Worm (Caenorhabditis elegans) whole organism, L4 larva: ENCODE data around the gene F48G7.4.
A peak's percentile ranks its signal among the peaks of the same experiment; 100 is the strongest.

ENCODE experiments used
- D1046.2 ChIP-seq: fragments of 200-800 bp; sonication (Bioruptor generic); IDR thresholded peaks from 2 replicates; pipeline ENCODE4 v1.3.6; 2022; ENCODE audit warnings: missing genetic modification characterization, missing compliant biosample characterization
- F10B5.3 ChIP-seq: sonication (generic microtip); optimal IDR thresholded peaks from 2 replicates; lab custom pipeline; 2016; ENCODE audit warnings: mild to moderate bottlenecking, missing genetic modification characterization, missing compliant biosample characterization
- F26F4.8 ChIP-seq: fragments of 200-800 bp; sonication (Bioruptor generic); conservative IDR thresholded peaks from 2 replicates; pipeline ENCODE4 v1.3.6; 2022; ENCODE audit warnings: missing genetic modification characterization, missing compliant biosample characterization
- F44E2.7 ChIP-seq: fragments of 200-800 bp; sonication (Bioruptor generic); IDR thresholded peaks from 2 replicates; pipeline ENCODE4 v2.1.2; 2022; ENCODE audit warnings: missing genetic modification characterization, missing compliant biosample characterization
- T20F7.1 ChIP-seq: fragments of 200-800 bp; sonication (Bioruptor generic); optimal IDR thresholded peaks from 2 replicates; lab custom pipeline; 2018; ENCODE audit warnings: mild to moderate bottlenecking, missing genetic modification characterization, missing compliant biosample characterization
- Y5F2A.4 ChIP-seq: fragments of 200-800 bp; sonication (Bioruptor generic); optimal IDR thresholded peaks from 2 replicates; lab custom pipeline; 2018; ENCODE audit warnings: mild to moderate bottlenecking, missing genetic modification characterization, missing compliant biosample characterization
- aha-1 ChIP-seq: fragments of 150-350 bp; peaks from one replicate; lab custom pipeline; 2014; ENCODE audit warnings: missing biosample characterization, missing genetic modification characterization
- ama-1 ChIP-seq: fragments of 150-350 bp; optimal IDR thresholded peaks from 2 replicates; lab custom pipeline; 2014; ENCODE audit warnings: inconsistent platforms, mixed read lengths
- ceh-20 ChIP-seq: fragments of 200-800 bp; sonication (Bioruptor generic); IDR thresholded peaks from 2 replicates; pipeline ENCODE4 v1.3.6; 2022; ENCODE audit warnings: missing genetic modification reagents, missing genetic modification characterization, missing compliant biosample characterization
- ceh-44 ChIP-seq: fragments of 200-800 bp; sonication (Bioruptor generic); IDR thresholded peaks from 2 replicates; pipeline ENCODE4 v1.3.6; 2022; ENCODE audit warnings: missing genetic modification reagents, missing genetic modification characterization, missing compliant biosample characterization
- ces-1 ChIP-seq: fragments of 150-350 bp; sonication (generic microtip); optimal IDR thresholded peaks from 4 replicates; lab custom pipeline; 2014; ENCODE audit warnings: missing biosample characterization, missing genetic modification reagents, missing genetic modification characterization
- daf-12 ChIP-seq: fragments of 150-350 bp; optimal IDR thresholded peaks from 2 replicates; lab custom pipeline; 2014; ENCODE audit warnings: missing biosample characterization, missing genetic modification reagents, missing genetic modification characterization
- daf-16 ChIP-seq, 3 experiments: sonication (generic microtip); optimal IDR thresholded peaks; 2 replicates each; lab custom pipeline; 2016 to 2017; ENCODE audit warnings: missing genetic modification characterization in 3 of 3, missing genetic modification reagents in 3 of 3, mild to moderate bottlenecking in 2 of 3, missing compliant biosample characterization in 2 of 3, missing biosample characterization in 1 of 3, moderate library complexity in 1 of 3
- daf-8 ChIP-seq: fragments of 200-800 bp; sonication (Bioruptor generic); IDR thresholded peaks from 2 replicates; pipeline ENCODE4 v1.3.6; 2022; ENCODE audit warnings: missing genetic modification characterization, missing compliant biosample characterization
- dpl-1 ChIP-seq: fragments of 150-350 bp; optimal IDR thresholded peaks from 2 replicates; lab custom pipeline; 2014; ENCODE audit warnings: missing biosample characterization, missing genetic modification reagents, missing genetic modification characterization
- fkh-10 ChIP-seq: fragments of 150-350 bp; optimal IDR thresholded peaks from 2 replicates; lab custom pipeline; 2014; ENCODE audit warnings: missing biosample characterization, missing genetic modification reagents, missing genetic modification characterization
- fos-1 ChIP-seq: fragments of 150-350 bp; optimal IDR thresholded peaks from 2 replicates; lab custom pipeline; 2014; ENCODE audit warnings: missing biosample characterization, missing genetic modification characterization
- hif-1 ChIP-seq, 2 experiments: sonication (generic microtip); optimal IDR thresholded peaks; 2 replicates each; lab custom pipeline; 2016 to 2017; ENCODE audit warnings: missing compliant biosample characterization in 2 of 2, missing genetic modification characterization in 2 of 2, missing genetic modification reagents in 2 of 2, missing genotype in 2 of 2, mild to moderate bottlenecking in 1 of 2
- hlh-30 ChIP-seq: sonication (generic microtip); optimal IDR thresholded peaks from 2 replicates; lab custom pipeline; 2017; ENCODE audit warnings: antibody characterized with exemption, mild to moderate bottlenecking, missing genetic modification characterization, missing compliant biosample characterization; ENCODE audit not compliant: insufficient read depth
- hmg-1.1 ChIP-seq: fragments of 200-800 bp; sonication (Bioruptor generic); IDR thresholded peaks from 2 replicates; pipeline ENCODE4 v1.3.6; 2022; ENCODE audit warnings: missing genetic modification reagents, missing genetic modification characterization, missing compliant biosample characterization
- jun-1 ChIP-seq: fragments of 150-350 bp; optimal IDR thresholded peaks from 2 replicates; lab custom pipeline; 2014; ENCODE audit warnings: missing biosample characterization, missing genetic modification reagents, missing genetic modification characterization
- lin-39 ChIP-seq: fragments of 150-350 bp; optimal IDR thresholded peaks from 2 replicates; lab custom pipeline; 2014; ENCODE audit warnings: missing biosample characterization, missing genetic modification reagents, missing genetic modification characterization
- madf-9 ChIP-seq: fragments of 200-800 bp; sonication (Bioruptor generic); conservative IDR thresholded peaks from 2 replicates; pipeline ENCODE4 v1.3.6; 2022; ENCODE audit warnings: missing genetic modification reagents, missing genetic modification characterization, missing compliant biosample characterization
- mep-1 ChIP-seq: fragments of 150-350 bp; sonication (generic microtip); optimal IDR thresholded peaks from 3 replicates; lab custom pipeline; 2014; ENCODE audit warnings: missing biosample characterization, missing genetic modification characterization
- mxl-2 ChIP-seq: fragments of 200-800 bp; sonication (Bioruptor generic); conservative IDR thresholded peaks from 2 replicates; pipeline ENCODE4 v1.3.6; 2022; ENCODE audit warnings: missing genetic modification reagents, missing genetic modification characterization, missing compliant biosample characterization
- nhr-102 ChIP-seq: sonication (generic microtip); optimal IDR thresholded peaks from 2 replicates; lab custom pipeline; 2016; ENCODE audit warnings: mild to moderate bottlenecking, missing genetic modification characterization, moderate library complexity, missing compliant biosample characterization
- nhr-237 ChIP-seq: sonication (generic microtip); optimal IDR thresholded peaks from 2 replicates; lab custom pipeline; 2017; ENCODE audit warnings: missing biosample characterization, missing genetic modification characterization
- nhr-41 ChIP-seq: fragments of 200-800 bp; sonication (Bioruptor generic); IDR thresholded peaks from 2 replicates; pipeline ENCODE4 v1.3.6; 2022; ENCODE audit warnings: missing genetic modification reagents, missing genetic modification characterization, missing compliant biosample characterization
- nhr-76 ChIP-seq: fragments of 150-350 bp; optimal IDR thresholded peaks from 2 replicates; lab custom pipeline; 2014; ENCODE audit warnings: missing biosample characterization, missing genetic modification characterization
- pha-4 ChIP-seq, 2 experiments: fragments of 150-350 bp in 1 of 2; fragments of 200-800 bp in 1 of 2; sonication (Bioruptor generic) in 1 of 2; IDR thresholded peaks in 1 of 2; optimal IDR thresholded peaks in 1 of 2; 2 replicates each; pipeline versions ENCODE4 v1.3.6 to Lab custom; 2014 to 2022; ENCODE audit warnings: missing genetic modification characterization in 2 of 2, missing genetic modification reagents in 2 of 2, missing biosample characterization in 1 of 2, missing compliant biosample characterization in 1 of 2
- rbr-2 ChIP-seq: sonication (generic microtip); optimal IDR thresholded peaks from 2 replicates; lab custom pipeline; 2016; ENCODE audit warnings: missing genotype, missing genetic modification characterization, missing compliant biosample characterization
- skn-1 ChIP-seq: fragments of 150-350 bp; optimal IDR thresholded peaks from 2 replicates; lab custom pipeline; 2014; ENCODE audit warnings: missing biosample characterization, missing genetic modification characterization
- snpc-1.2 ChIP-seq: fragments of 200-800 bp; sonication (Bioruptor generic); IDR thresholded peaks from 2 replicates; pipeline ENCODE4 v1.3.6; 2022; ENCODE audit warnings: missing genetic modification reagents, missing genetic modification characterization, missing compliant biosample characterization
- spr-1 ChIP-seq: sonication (generic microtip); optimal IDR thresholded peaks from 2 replicates; lab custom pipeline; 2016; ENCODE audit warnings: mild to moderate bottlenecking, missing genetic modification characterization, missing compliant biosample characterization
- spr-3 ChIP-seq: fragments of 200-800 bp; sonication (Bioruptor generic); optimal IDR thresholded peaks from 2 replicates; lab custom pipeline; 2018; ENCODE audit warnings: mild to moderate bottlenecking, missing genetic modification characterization, missing compliant biosample characterization
- tra-1 ChIP-seq: fragments of 200-800 bp; sonication (Bioruptor generic); IDR thresholded peaks from 2 replicates; pipeline ENCODE4 v1.3.6; 2022; ENCODE audit warnings: missing genetic modification reagents, missing genetic modification characterization, missing compliant biosample characterization
- unc-39 ChIP-seq: sonication (generic microtip); optimal IDR thresholded peaks from 2 replicates; lab custom pipeline; 2017; ENCODE audit warnings: missing biosample characterization, missing genetic modification characterization
- unc-62 ChIP-seq, 3 experiments: fragments of 150-350 bp in 1 of 3; sonication (generic microtip); optimal IDR thresholded peaks in 2 of 3; peaks in 1 of 3; 1 replicate in 1 of 3; 2 replicates in 2 of 3; lab custom pipeline; 2014 to 2017; ENCODE audit warnings: missing biosample characterization in 3 of 3, missing genetic modification characterization in 3 of 3, missing genetic modification reagents in 3 of 3, missing genotype in 1 of 3
- ztf-11 ChIP-seq: fragments of 150-350 bp; optimal IDR thresholded peaks from 2 replicates; lab custom pipeline; 2014; ENCODE audit warnings: missing biosample characterization, missing genetic modification characterization
- ztf-7 ChIP-seq: fragments of 150-350 bp; optimal IDR thresholded peaks from 2 replicates; lab custom pipeline; 2014; ENCODE audit warnings: missing biosample characterization, missing genetic modification characterization

Gene F48G7.4

ce11 chrV:576918-577317 is 42.3 kb upstream of the F48G7.4 start:
- TF ChIP-seq unc-62 (GFP tag; optimal IDR thresholded peaks at IDR 0.05 in 1 of 2; lab: Kevin White, UChicago) (peak in 1 of 2 experiments; percentile 97), unc-62 (tag; optimal IDR thresholded peaks at IDR 0.05; lab: Kevin White, UChicago) (no peak), daf-16 (GFP tag; optimal IDR thresholded peaks at IDR 0.05; lab: Kevin White, UChicago) (no peak), daf-16 (tag; optimal IDR thresholded peaks at IDR 0.05; lab: Kevin White, UChicago) (no peak)
- TF ChIP-seq, all 104 proteins: peak for 1

- TF ChIP-seq nhr-102 (tag; lab: Kevin White, UChicago) (no peak), aha-1 (tag; lab: Kevin White, UChicago) (no peak), D1046.2 (no peak), ces-1 (GFP tag; lab: Kevin White, UChicago) (no peak), mxl-2 (no peak), F26F4.8 (GFP tag; lab: Robert Waterston, UW) (no peak), spr-1 (tag; lab: Kevin White, UChicago) (no peak), daf-12 (tag; lab: Kevin White, UChicago) (no peak), unc-39 (tag; lab: Kevin White, UChicago) (no peak), rbr-2 (no peak)
These were observed 40.3 kb upstream of the F48G7.4 start, which contains the start of gene K06H6.4 for ce11 chrV:578977-579376. TSS of gene K06H6.4 (plus strand) at chrV:579277.

- TF ChIP-seq nhr-76 (tag; lab: Kevin White, UChicago) = no peak
- no peak for TF ChIP-seq ceh-44 (GFP tag; lab: Robert Waterston, UW)
- TF ChIP-seq daf-8 (GFP tag; lab: Robert Waterston, UW) = no peak
- no peak for TF ChIP-seq skn-1
- no peak for TF ChIP-seq ztf-7 (tag; lab: Kevin White, UChicago)
- TF ChIP-seq fos-1 (tag; lab: Kevin White, UChicago) = no peak
- TF ChIP-seq fkh-10 (GFP tag; lab: Kevin White, UChicago) = no peak
- TF ChIP-seq madf-9 (GFP tag; lab: Robert Waterston, UW) = no peak
- TF ChIP-seq ztf-11 (tag; lab: Kevin White, UChicago) = no peak
- no peak for TF ChIP-seq hif-1 (tag; optimal IDR thresholded peaks at IDR 0.05; lab: Kevin White, UChicago)
- no peak for TF ChIP-seq Y5F2A.4 (GFP tag; lab: Kevin White, UChicago)
These were observed 37.6 kb upstream of the F48G7.4 start, which contains the start of gene nstp-7 for ce11 chrV:581616-582015. TSS of gene nstp-7 (plus strand) at chrV:581916.

ce11 chrV:585472-585871 is 33.8 kb upstream of the F48G7.4 start, which contains the start of gene K06H6.2:
TSS of gene K06H6.2 (plus strand) at chrV:585772.
- TF ChIP-seq ama-1 (lab: Kevin White, UChicago) = no peak
- no peak for TF ChIP-seq F44E2.7
- TF ChIP-seq hmg-1.1 (GFP tag; lab: Robert Waterston, UW) = no peak
- no peak for TF ChIP-seq dpl-1 (GFP tag; lab: Kevin White, UChicago)
- no peak for TF ChIP-seq jun-1 (tag; lab: Kevin White, UChicago)
- TF ChIP-seq mep-1 = no peak
- no peak for TF ChIP-seq nhr-41
- TF ChIP-seq aha-1 (tag; lab: Kevin White, UChicago) = peak; percentile 4
- TF ChIP-seq, all 104 proteins: peak for 1

- no peak for TF ChIP-seq spr-3 (GFP tag; lab: Kevin White, UChicago)
- TF ChIP-seq unc-62 (GFP tag; optimal IDR thresholded peaks at IDR 0.05 in 1 of 2; lab: Kevin White, UChicago) = peak in 1 of 2 experiments; percentile 40
- TF ChIP-seq unc-62 (tag; optimal IDR thresholded peaks at IDR 0.05; lab: Kevin White, UChicago) = no peak
These were observed 31.4 kb upstream of the F48G7.4 start, which contains the start of gene K06H6.1 for ce11 chrV:587818-588217. TSS of gene K06H6.1 (plus strand) at chrV:588118.

ce11 chrV:590182-590581 is 29.1 kb upstream of the F48G7.4 start, which contains the start of gene ZK488.6:
TSS of gene ZK488.6 (plus strand) at chrV:590482.
- TF ChIP-seq madf-9 (GFP tag; lab: Robert Waterston, UW) (no peak), T20F7.1 (GFP tag; lab: Kevin White, UChicago) (no peak), skn-1 (no peak), F10B5.3 (no peak), tra-1 (GFP tag; lab: Robert Waterston, UW) (no peak), ces-1 (GFP tag; lab: Kevin White, UChicago) (no peak), fkh-10 (GFP tag; lab: Kevin White, UChicago) (no peak), nhr-237 (no peak), ceh-20 (GFP tag; lab: Robert Waterston, UW) (no peak), pha-4 (GFP tag; IDR thresholded peaks at IDR 0.05; lab: Robert Waterston, UW) (no peak), pha-4 (tag; optimal IDR thresholded peaks at IDR 0.05; lab: Kevin White, UChicago) (no peak), ztf-7 (tag; lab: Kevin White, UChicago) (no peak), daf-16 (GFP tag; optimal IDR thresholded peaks at IDR 0.05; lab: Kevin White, UChicago) (no peak), daf-16 (tag; optimal IDR thresholded peaks at IDR 0.05; lab: Kevin White, UChicago) (no peak), snpc-1.2 (GFP tag; lab: Robert Waterston, UW) (no peak), mxl-2 (no peak), hlh-30 (tag; lab: Kevin White, UChicago) (no peak), lin-39 (tag; lab: Kevin White, UChicago) (no peak)
